Fruit fly (Drosophila melanogaster): ENCODE measurements around the gene Scp2.

The Scp2 gene

DNA sequence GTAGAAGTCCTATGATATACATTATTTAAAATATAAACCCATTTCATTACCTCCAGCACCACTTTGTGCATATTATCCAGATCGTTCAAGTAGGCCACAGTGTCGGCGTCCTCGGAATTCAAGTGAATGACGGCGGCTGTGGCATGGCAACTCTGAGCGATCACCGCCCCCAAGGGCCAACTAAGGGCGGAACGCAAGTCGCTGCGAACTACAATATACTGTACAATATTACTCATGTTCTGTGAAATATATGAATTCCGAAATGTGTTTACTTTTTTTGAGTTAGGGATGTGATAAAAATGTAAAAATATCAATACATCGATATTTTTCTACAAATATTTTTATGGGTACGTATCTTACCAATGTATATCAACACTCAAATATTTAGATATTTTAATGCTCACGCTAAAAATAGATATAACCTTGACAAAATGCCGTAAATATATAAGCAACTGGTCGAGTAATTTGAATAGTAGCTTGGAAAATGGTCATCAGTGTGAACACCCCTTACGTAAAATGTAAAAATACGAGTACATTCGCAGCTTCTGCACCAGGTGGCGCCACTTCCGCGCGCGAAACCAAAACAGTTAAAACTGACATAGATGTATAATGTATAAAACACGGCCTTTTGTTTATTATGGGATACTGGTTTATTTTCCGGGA is 9.8 kb downstream of the Scp2 start, which contains the start of gene CG14903 (continued):
- TF ChIP-seq chinmo (GFP tag; IDR thresholded peaks at IDR 0.05; ENCODE audit: partially characterized antibody) (0 out of 4 replicates have a peak, but pooled peaks have one; percentile 16), CG7271 (tag; optimal IDR thresholded peaks at IDR 0.05) (no peak), CG34422 (GFP tag; IDR thresholded peaks at IDR 0.05) (no peak), CG16779 (GFP tag; IDR thresholded peaks at IDR 0.05) (no peak), caup (GFP tag; optimal IDR thresholded peaks at IDR 0.05; ENCODE audit: severe bottlenecking) (no peak), ERR (GFP tag; optimal IDR thresholded peaks at IDR 0.05) (no peak), CG7839 (tag; optimal IDR thresholded peaks at IDR 0.05) (peak; percentile 26), CG17802 (tag; optimal IDR thresholded peaks at IDR 0.05) (peak; percentile 100), exex (tag; optimal IDR thresholded peaks at IDR 0.05) (no peak), trh (GFP tag; optimal IDR thresholded peaks at IDR 0.05) (no peak), CG8765 (GFP tag; IDR thresholded peaks at IDR 0.05) (no peak; the same call in 1 of the 2 replicates), sd (tag; optimal IDR thresholded peaks at IDR 0.05) (no peak), CG13287 (GFP tag; IDR thresholded peaks at IDR 0.05; ENCODE audit: partially characterized antibody) (peak; percentile 74), Hr3 (GFP tag; optimal IDR thresholded peaks at IDR 0.05) (peak; percentile 31), CG15696 (tag; optimal IDR thresholded peaks at IDR 0.05) (peak; percentile 73), BEAF-32 (GFP tag; optimal IDR thresholded peaks at IDR 0.05) (peak; percentile 85), MBD-R2 (GFP tag; IDR thresholded peaks at IDR 0.05) (peak; percentile 87), sisA (GFP tag; IDR thresholded peaks at IDR 0.05) (peak; percentile 69), CG33213 (GFP tag; optimal IDR thresholded peaks at IDR 0.05) (peak; percentile 30), danr (GFP tag; IDR thresholded peaks at IDR 0.05) (no peak), Dfd (GFP tag; optimal IDR thresholded peaks at IDR 0.05) (no peak), Doc3 (GFP tag; IDR thresholded peaks at IDR 0.05; ENCODE audit: partially characterized antibody) (peak; percentile 58; the same call in 2 of the 3 replicates), Rfx (GFP tag; IDR thresholded peaks at IDR 0.05) (peak; percentile 33; the same call in 1 of the 2 replicates), CG11456 (GFP tag; IDR thresholded peaks at IDR 0.05) (0 out of 3 replicates have a peak, but pooled peaks have one; percentile 18), Bteb2 (GFP tag; optimal IDR thresholded peaks at IDR 0.05) (no peak), CG2678 (tag; optimal IDR thresholded peaks at IDR 0.05) (peak; percentile 37), Ravus (GFP tag; IDR thresholded peaks at IDR 0.05) (no peak), CG11696 (GFP tag; IDR thresholded peaks at IDR 0.05) (no peak), knrl (GFP tag; IDR thresholded peaks at IDR 0.05; ENCODE audit: partially characterized antibody) (peak; percentile 82), CG7556 (GFP tag; optimal IDR thresholded peaks at IDR 0.05) (no peak), Eip74EF (GFP tag; optimal IDR thresholded peaks at IDR 0.05) (no peak), jumu (GFP tag; optimal IDR thresholded peaks at IDR 0.05) (peak; percentile 11), CG16815 (GFP tag; optimal IDR thresholded peaks at IDR 0.05) (no peak), scrt (GFP tag; optimal IDR thresholded peaks at IDR 0.05) (no peak), CG12659 (GFP tag; optimal IDR thresholded peaks at IDR 0.05) (peak; percentile 40), CG14965 (GFP tag; optimal IDR thresholded peaks at IDR 0.05; ENCODE audit: borderline replicate concordance) (no peak), CG11504 (tag; optimal IDR thresholded peaks at IDR 0.05) (peak; percentile 59), CG33557 (GFP tag; optimal IDR thresholded peaks at IDR 0.05) (no peak), rib (GFP tag; IDR thresholded peaks at IDR 0.05) (no peak), gcm (GFP tag; optimal IDR thresholded peaks at IDR 0.05) (no peak), Spps (tag; optimal IDR thresholded peaks at IDR 0.05) (no peak), CG11695 (GFP tag; IDR thresholded peaks at IDR 0.05) (no peak), Oaz (GFP tag; IDR thresholded peaks at IDR 0.05) (no peak), crp (GFP tag; optimal IDR thresholded peaks at IDR 0.05) (no peak), vfl (GFP tag; optimal IDR thresholded peaks at IDR 0.05) (no peak), ase (GFP tag; IDR thresholded peaks at IDR 0.05) (no peak), CG7745 (tag; optimal IDR thresholded peaks at IDR 0.05) (no peak), pros (GFP tag; optimal IDR thresholded peaks at IDR 0.05) (no peak)
